Worm (Caenorhabditis elegans) whole organism, young adult: Measurements from ENCODE around the gene ify-1.

Experiments used
- B0336.3 ChIP-seq: fragments of 200-800 bp; sonication (Bioruptor generic); IDR thresholded peaks from 2 replicates; pipeline ENCODE4 v1.3.6; 2022; ENCODE audit warnings: missing genetic modification characterization, missing compliant biosample characterization
- D2030.7 ChIP-seq: fragments of 200-800 bp; sonication (Bioruptor generic); IDR thresholded peaks from 2 replicates; pipeline ENCODE4 v1.3.6; 2022; ENCODE audit warnings: missing genetic modification reagents, missing genetic modification characterization, missing compliant biosample characterization
- F23B12.7 ChIP-seq: sonication (generic microtip); optimal IDR thresholded peaks from 2 replicates; lab custom pipeline; 2017; ENCODE audit warnings: missing genetic modification characterization, mild to moderate bottlenecking, missing compliant biosample characterization, antibody characterized with exemption, moderate library complexity; ENCODE audit not compliant: insufficient read depth
- F33H1.4 ChIP-seq: fragments of 200-800 bp; sonication (Bioruptor generic); IDR thresholded peaks from 2 replicates; pipeline ENCODE4 v1.3.6; 2022; ENCODE audit warnings: missing genetic modification reagents, missing genetic modification characterization, missing compliant biosample characterization
- F39B2.1 ChIP-seq: fragments of 200-800 bp; sonication (Bioruptor generic); IDR thresholded peaks from 2 replicates; pipeline ENCODE4 v1.3.6; 2022; ENCODE audit warnings: missing genetic modification reagents, missing genetic modification characterization, missing compliant biosample characterization
- K11D2.4 ChIP-seq: fragments of 200-800 bp; sonication (Bioruptor generic); IDR thresholded peaks from 2 replicates; pipeline ENCODE4 v1.3.6; 2022; ENCODE audit warnings: missing genetic modification reagents, missing genetic modification characterization, missing compliant biosample characterization
- K12H6.12 ChIP-seq: fragments of 200-800 bp; sonication (Bioruptor generic); optimal IDR thresholded peaks from 2 replicates; lab custom pipeline; 2018; ENCODE audit warnings: mild to moderate bottlenecking, missing genetic modification characterization, missing compliant biosample characterization
- Y53G8AR.9 ChIP-seq: fragments of 200-800 bp; sonication (Bioruptor generic); conservative IDR thresholded peaks from 2 replicates; pipeline ENCODE4 v1.3.6; 2022; ENCODE audit warnings: missing genetic modification reagents, missing genetic modification characterization, missing compliant biosample characterization
- Y79H2A.3 ChIP-seq: fragments of 200-800 bp; sonication (Bioruptor generic); conservative IDR thresholded peaks from 2 replicates; pipeline ENCODE4 v1.3.6; 2022; ENCODE audit warnings: missing genetic modification reagents, missing genetic modification characterization, missing compliant biosample characterization
- atf-7 ChIP-seq: sonication (generic microtip); optimal IDR thresholded peaks from 2 replicates; lab custom pipeline; 2017; ENCODE audit warnings: mild to moderate bottlenecking, missing genetic modification characterization, missing compliant biosample characterization
- attf-6 ChIP-seq: fragments of 200-800 bp; sonication (Bioruptor generic); IDR thresholded peaks from 2 replicates; pipeline ENCODE4 v1.3.6; 2022; ENCODE audit warnings: missing genetic modification reagents, missing genetic modification characterization, missing compliant biosample characterization
- ceh-58 ChIP-seq: fragments of 200-800 bp; sonication (Bioruptor generic); IDR thresholded peaks from 2 replicates; pipeline ENCODE4 v1.3.6; 2022; ENCODE audit warnings: missing genetic modification characterization, missing compliant biosample characterization
- die-1 ChIP-seq: sonication (generic microtip); optimal IDR thresholded peaks from 2 replicates; lab custom pipeline; 2016; ENCODE audit warnings: missing genotype, mild to moderate bottlenecking, missing genetic modification characterization, missing compliant biosample characterization
- efl-1 ChIP-seq: fragments of 150-350 bp; optimal IDR thresholded peaks from 2 replicates; lab custom pipeline; 2014; ENCODE audit warnings: missing biosample characterization, missing genetic modification reagents, missing genetic modification characterization
- ekl-4 ChIP-seq: fragments of 200-800 bp; sonication (Bioruptor generic); IDR thresholded peaks from 2 replicates; pipeline ENCODE4 v1.3.6; 2022; ENCODE audit warnings: missing genetic modification reagents, missing genetic modification characterization, missing compliant biosample characterization
- fkh-3 ChIP-seq: sonication (generic microtip); optimal IDR thresholded peaks from 2 replicates; lab custom pipeline; 2016; ENCODE audit warnings: mild to moderate bottlenecking, missing genetic modification characterization, missing compliant biosample characterization
- gei-17 ChIP-seq: fragments of 200-800 bp; sonication (Bioruptor generic); optimal IDR thresholded peaks from 2 replicates; lab custom pipeline; 2018; ENCODE audit warnings: mild to moderate bottlenecking, missing genetic modification characterization, missing compliant biosample characterization
- him-1 ChIP-seq: sonication (generic microtip); optimal IDR thresholded peaks from 2 replicates; lab custom pipeline; 2016; ENCODE audit warnings: missing genotype, missing genetic modification reagents, missing genetic modification characterization, missing compliant biosample characterization
- hrde-1 ChIP-seq: sonication (generic microtip); optimal IDR thresholded peaks from 2 replicates; lab custom pipeline; 2016; ENCODE audit warnings: missing genetic modification characterization, mild to moderate bottlenecking, missing compliant biosample characterization, moderate library complexity, missing genotype, missing genetic modification reagents, borderline replicate concordance
- hsf-1 ChIP-seq: fragments of 200-800 bp; sonication (Bioruptor generic); IDR thresholded peaks from 2 replicates; pipeline ENCODE4 v1.3.6; 2022; ENCODE audit warnings: missing genetic modification reagents, missing genetic modification characterization, missing compliant biosample characterization
- lin-26 ChIP-seq: fragments of 200-800 bp; sonication (Bioruptor generic); IDR thresholded peaks from 2 replicates; pipeline ENCODE4 v1.3.6; 2022; ENCODE audit warnings: missing genetic modification reagents, missing genetic modification characterization, missing compliant biosample characterization
- lin-35 ChIP-seq, 3 experiments: fragments of 150-350 bp in 2 of 3; sonication (generic microtip) in 1 of 3; optimal IDR thresholded peaks; 2 replicates each; lab custom pipeline; 2014 to 2018; ENCODE audit warnings: missing biosample characterization in 3 of 3, missing genetic modification characterization in 3 of 3, missing genetic modification reagents in 3 of 3
- lin-54 ChIP-seq: fragments of 200-800 bp; sonication (Bioruptor generic); optimal IDR thresholded peaks from 2 replicates; lab custom pipeline; 2018; ENCODE audit warnings: mild to moderate bottlenecking, missing genetic modification characterization, missing compliant biosample characterization
- lir-1 ChIP-seq: fragments of 200-800 bp; sonication (Bioruptor generic); conservative IDR thresholded peaks from 2 replicates; pipeline ENCODE4 v1.3.6; 2022; ENCODE audit warnings: missing genetic modification reagents, missing genetic modification characterization, missing compliant biosample characterization
- lsl-1 ChIP-seq: fragments of 200-800 bp; sonication (Bioruptor generic); optimal IDR thresholded peaks from 2 replicates; lab custom pipeline; 2018; ENCODE audit warnings: mild to moderate bottlenecking, missing genetic modification characterization, moderate library complexity, missing compliant biosample characterization
- madf-10 ChIP-seq: sonication (generic microtip); optimal IDR thresholded peaks from 2 replicates; lab custom pipeline; 2016; ENCODE audit warnings: mild to moderate bottlenecking, missing genetic modification characterization, missing compliant biosample characterization
- madf-3 ChIP-seq: fragments of 200-800 bp; sonication (Bioruptor generic); IDR thresholded peaks from 2 replicates; pipeline ENCODE4 v1.3.6; 2022; ENCODE audit warnings: missing genetic modification reagents, missing genetic modification characterization, missing compliant biosample characterization
- madf-6 ChIP-seq: fragments of 200-800 bp; sonication (Bioruptor generic); IDR thresholded peaks from 2 replicates; pipeline ENCODE4 v1.3.6; 2022; ENCODE audit warnings: missing genetic modification reagents, missing genetic modification characterization, missing compliant biosample characterization
- mcd-1 ChIP-seq: fragments of 200-800 bp; sonication (Bioruptor generic); IDR thresholded peaks from 2 replicates; pipeline ENCODE4 v1.3.6; 2022; ENCODE audit warnings: missing genetic modification reagents, missing genetic modification characterization, missing compliant biosample characterization
- nfya-1 ChIP-seq: sonication (generic microtip); optimal IDR thresholded peaks from 2 replicates; lab custom pipeline; 2017; ENCODE audit warnings: antibody characterized with exemption, missing compliant biosample characterization, missing genetic modification characterization, borderline replicate concordance; ENCODE audit not compliant: insufficient read depth
- nfya-2 ChIP-seq: fragments of 200-800 bp; sonication (Bioruptor generic); IDR thresholded peaks from 2 replicates; pipeline ENCODE4 v1.3.6; 2022; ENCODE audit warnings: missing genetic modification reagents, missing genetic modification characterization, missing compliant biosample characterization
- nhr-27 ChIP-seq: fragments of 200-800 bp; sonication (Bioruptor generic); optimal IDR thresholded peaks from 2 replicates; lab custom pipeline; 2018; ENCODE audit warnings: mild to moderate bottlenecking, missing genetic modification characterization, moderate library complexity, missing compliant biosample characterization
- nhr-90 ChIP-seq: sonication (generic microtip); optimal IDR thresholded peaks from 2 replicates; lab custom pipeline; 2016; ENCODE audit warnings: missing genotype, mild to moderate bottlenecking, missing genetic modification characterization, missing compliant biosample characterization
- pbrm-1 ChIP-seq: fragments of 200-800 bp; sonication (Bioruptor generic); IDR thresholded peaks from 2 replicates; pipeline ENCODE4 v1.3.6; 2022; ENCODE audit warnings: missing genetic modification reagents, missing genetic modification characterization, missing compliant biosample characterization
- rcor-1 ChIP-seq: fragments of 200-800 bp; sonication (Bioruptor generic); IDR thresholded peaks from 2 replicates; pipeline ENCODE4 v1.3.6; 2022; ENCODE audit warnings: missing genetic modification reagents, missing genetic modification characterization, missing compliant biosample characterization
- snpc-1.1 ChIP-seq: sonication (generic microtip); optimal IDR thresholded peaks from 2 replicates; lab custom pipeline; 2017; ENCODE audit warnings: missing genetic modification characterization, mild to moderate bottlenecking, missing compliant biosample characterization, antibody characterized with exemption, moderate library complexity, missing genotype, missing genetic modification reagents; ENCODE audit not compliant: insufficient read depth
- snpc-4 ChIP-seq, 5 experiments: fragments of 150-350 bp in 1 of 5; sonication (generic microtip) in 4 of 5; optimal IDR thresholded peaks; 2 replicates each; lab custom pipeline; 2014 to 2018; ENCODE audit warnings: missing genetic modification characterization in 5 of 5, missing biosample characterization in 3 of 5, antibody characterized with exemption in 2 of 5, mild to moderate bottlenecking in 2 of 5, missing compliant biosample characterization in 2 of 5, missing genotype in 2 of 5, moderate library complexity in 2 of 5, missing genetic modification reagents in 1 of 5
- tlf-1 ChIP-seq: fragments of 200-800 bp; sonication (Bioruptor generic); optimal IDR thresholded peaks from 2 replicates; lab custom pipeline; 2018; ENCODE audit warnings: mild to moderate bottlenecking, missing genetic modification characterization, missing compliant biosample characterization
- unc-130 ChIP-seq: sonication (generic microtip); optimal IDR thresholded peaks from 2 replicates; lab custom pipeline; 2016; ENCODE audit warnings: missing genetic modification reagents, missing genetic modification characterization, missing compliant biosample characterization
- xnd-1 ChIP-seq: sonication (generic microtip); optimal IDR thresholded peaks from 2 replicates; lab custom pipeline; 2016; ENCODE audit warnings: missing genotype, missing genetic modification reagents, missing genetic modification characterization, missing compliant biosample characterization

The ify-1 gene

ce11 chrII:5057315-5057714, 2.3 kb upstream of the ify-1 start (continued):
- TF ChIP-seq nhr-90 (tag; lab: Kevin White, UChicago) = peak; percentile 4
- no peak for TF ChIP-seq Y79H2A.3 (GFP tag; lab: Robert Waterston, UW)
- peak; percentile 40 for TF ChIP-seq madf-10
- TF ChIP-seq nhr-27 (tag; lab: Kevin White, UChicago) = no peak
- peak; percentile 97 for TF ChIP-seq snpc-1.1
- peak; percentile 67 for TF ChIP-seq B0336.3
- TF ChIP-seq xnd-1 = peak; percentile 2
- peak; percentile 31 for TF ChIP-seq K12H6.12 (tag; lab: Kevin White, UChicago)
- TF ChIP-seq fkh-3 (tag; lab: Kevin White, UChicago) = no peak
- no peak for TF ChIP-seq nfya-1 (tag; lab: Kevin White, UChicago)
- TF ChIP-seq ceh-58 = no peak
- peak; percentile 88 for TF ChIP-seq Y53G8AR.9 (GFP tag; lab: Robert Waterston, UW)
- TF ChIP-seq, all 124 proteins: peak for 71

- TF ChIP-seq madf-6 (peak; percentile 53), atf-7 (tag; lab: Kevin White, UChicago) (no peak), efl-1 (peak; percentile 9), attf-6 (GFP tag; lab: Robert Waterston, UW) (0 out of 2 replicates have a peak, but pooled peaks have one; percentile 48), die-1 (peak; percentile 26), lin-26 (GFP tag; lab: Robert Waterston, UW) (0 out of 2 replicates have a peak, but pooled peaks have one; percentile 13), him-1 (tag; lab: Kevin White, UChicago) (peak; percentile 26), hsf-1 (GFP tag; lab: Robert Waterston, UW) (peak; percentile 65; the same call in 1 of the 2 replicates), lin-54 (GFP tag; lab: Kevin White, UChicago) (peak; percentile 35), tlf-1 (peak; percentile 10), F39B2.1 (no peak), lir-1 (GFP tag; lab: Robert Waterston, UW) (0 out of 2 replicates have a peak, but pooled peaks have one; percentile 8), K12H6.12 (tag; lab: Kevin White, UChicago) (no peak), K11D2.4 (GFP tag; lab: Robert Waterston, UW) (0 out of 2 replicates have a peak, but pooled peaks have one; percentile 40), ekl-4 (GFP tag; lab: Robert Waterston, UW) (peak; percentile 77; the same call in 1 of the 2 replicates), lsl-1 (peak; percentile 34), pbrm-1 (GFP tag; lab: Robert Waterston, UW) (peak; percentile 50; the same call in 1 of the 2 replicates), rcor-1 (peak; percentile 49; the same call in 1 of the 2 replicates), D2030.7 (GFP tag; lab: Robert Waterston, UW) (peak; percentile 29; the same call in 1 of the 2 replicates), mcd-1 (GFP tag; lab: Robert Waterston, UW) (peak; percentile 57), gei-17 (GFP tag; lab: Kevin White, UChicago) (no peak), F33H1.4 (GFP tag; lab: Robert Waterston, UW) (peak; percentile 12; the same call in 1 of the 2 replicates), F23B12.7 (tag; lab: Kevin White, UChicago) (no peak), lin-35 (GFP tag; optimal IDR thresholded peaks at IDR 0.05; lab: Kevin White, UChicago) (no peak), hrde-1 (tag; lab: Kevin White, UChicago) (peak; percentile 33), unc-130 (GFP tag; lab: Kevin White, UChicago) (peak; percentile 9), B0336.3 (peak; percentile 89), snpc-4 (GFP tag; optimal IDR thresholded peaks at IDR 0.05; lab: Kevin White, UChicago) (no peak), snpc-4 (tag; optimal IDR thresholded peaks at IDR 0.05; lab: Kevin White, UChicago) (peak in 1 of 4 experiments; percentile 73), nfya-2 (GFP tag; lab: Robert Waterston, UW) (no peak), madf-3 (GFP tag; lab: Robert Waterston, UW) (0 out of 2 replicates have a peak, but pooled peaks have one; percentile 4)
- TF ChIP-seq, all 124 proteins: peak for 23
Measured at ce11 chrII:5056254-5056653, 1.3 kb upstream of the ify-1 start.
